Worm (Caenorhabditis elegans): Measurements from ENCODE around the gene C55C3.73.

DNA sequence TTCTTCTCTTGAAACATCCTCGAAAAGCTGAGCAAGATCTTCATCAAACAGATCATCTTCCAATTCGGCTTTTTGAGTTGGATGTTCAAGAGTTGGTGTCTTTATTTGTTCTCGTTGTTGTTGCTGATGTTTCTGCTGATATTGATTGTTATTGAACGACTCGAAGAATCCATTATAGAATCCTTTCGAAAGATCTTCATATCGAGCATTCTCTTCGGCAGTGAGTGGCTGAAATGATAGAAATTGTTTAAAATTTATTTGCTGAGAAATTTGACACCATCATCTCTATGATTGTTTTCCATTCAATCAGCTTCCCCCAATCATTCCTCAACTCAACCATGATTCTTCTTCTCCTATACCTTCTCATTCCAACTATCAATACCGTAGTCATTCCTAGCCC lies 49.6 kb downstream of the C55C3.73 start, which contains the start of gene clec-178:
- TF ChIP-seq blmp-1 (tag; optimal IDR thresholded peaks at IDR 0.05): no peak
- no peak for TF ChIP-seq aly-2 (tag; optimal IDR thresholded peaks at IDR 0.05)
- TF ChIP-seq ama-1 (optimal IDR thresholded peaks at IDR 0.05): no peak
- no peak for TF ChIP-seq elt-3 (tag; optimal IDR thresholded peaks at IDR 0.05)

All from whole organism, L1 larva.